Worm (Caenorhabditis elegans): ENCODE measurements around the gene C09E7.10.

- TF ChIP-seq npax-4 (tag; optimal IDR thresholded peaks at IDR 0.05): no peak
- TF ChIP-seq ets-4 (tag; optimal IDR thresholded peaks at IDR 0.05): no peak
- TF ChIP-seq sdc-2 (tag; optimal IDR thresholded peaks at IDR 0.05): no peak
- TF ChIP-seq syd-9 (tag; optimal IDR thresholded peaks at IDR 0.05): no peak
- TF ChIP-seq sox-4 (tag; optimal IDR thresholded peaks at IDR 0.05): no peak
- TF ChIP-seq fax-1 (tag; optimal IDR thresholded peaks at IDR 0.05): no peak
- TF ChIP-seq hlh-15 (tag; optimal IDR thresholded peaks at IDR 0.05): no peak
- TF ChIP-seq fkh-10 (GFP tag; optimal IDR thresholded peaks at IDR 0.05): no peak
- no peak for TF ChIP-seq F13H6.1 (tag; optimal IDR thresholded peaks at IDR 0.05)
Observed at ce11 chrIII:6500032-6500564, 19.8 kb downstream of the C09E7.10 start, which contains the start of gene F23F12.3.

Measured in whole organism, late embryonic.